Fruit fly (Drosophila melanogaster): ENCODE data around the gene CG10163.

Gene CG10163

dm6 chr3L:6275487-6275886 is 16.9 kb upstream of the CG10163 start, which contains the start of gene CG43168:
Gene CG43168, plus strand, starts transcription at chr3L:6275787.
- TF ChIP-seq CG7839 (tag; optimal IDR thresholded peaks at IDR 0.05) = no peak
- TF ChIP-seq CG30020 (tag; optimal IDR thresholded peaks at IDR 0.05) = no peak
- TF ChIP-seq grn (GFP tag; optimal IDR thresholded peaks at IDR 0.05) = no peak
- no peak for TF ChIP-seq Doc2 (GFP tag; IDR thresholded peaks at IDR 0.05)

dm6 chr3L:6274929-6275328 is 16.4 kb upstream of the CG10163 start:
- TF ChIP-seq Drgx (GFP tag; IDR thresholded peaks at IDR 0.05) (peak; percentile 81), CG2678 (tag; optimal IDR thresholded peaks at IDR 0.05) (no peak), crol (GFP tag; IDR thresholded peaks at IDR 0.05) (0 out of 2 replicates have a peak, but pooled peaks have one; percentile 26), vnd (GFP tag; IDR thresholded peaks at IDR 0.05; ENCODE audit: partially characterized antibody) (0 out of 3 replicates have a peak, but pooled peaks have one; percentile 17)

dm6 chr3L:6270283-6270682 is 11.7 kb upstream of the CG10163 start:
- TF ChIP-seq stc (GFP tag; IDR thresholded peaks at IDR 0.05) (no peak), gt (GFP tag; IDR thresholded peaks at IDR 0.05) (no peak), ase (GFP tag; IDR thresholded peaks at IDR 0.05) (no peak), Dref (GFP tag; IDR thresholded peaks at IDR 0.05) (no peak), E2f2 (GFP tag; IDR thresholded peaks at IDR 0.05) (no peak), rib (GFP tag; IDR thresholded peaks at IDR 0.05) (no peak), cato (GFP tag; optimal IDR thresholded peaks at IDR 0.05; ENCODE audit: borderline replicate concordance) (no peak), CG6813 (GFP tag; optimal IDR thresholded peaks at IDR 0.05) (no peak), fd102C (GFP tag; optimal IDR thresholded peaks at IDR 0.05) (no peak), ssp (GFP tag; IDR thresholded peaks at IDR 0.05) (no peak), Xrp1 (GFP tag; IDR thresholded peaks at IDR 0.05) (peak; percentile 34; the same call in 1 of the 2 replicates), CG1529 (GFP tag; optimal IDR thresholded peaks at IDR 0.05) (no peak), dm (GFP tag; optimal IDR thresholded peaks at IDR 0.05) (no peak), CG2116 (GFP tag; optimal IDR thresholded peaks at IDR 0.05) (no peak), Dll (GFP tag; IDR thresholded peaks at IDR 0.05; ENCODE audit: partially characterized antibody) (no peak), tap (tag; optimal IDR thresholded peaks at IDR 0.05) (no peak), Hey (tag; optimal IDR thresholded peaks at IDR 0.05) (no peak), zfh2 (GFP tag; optimal IDR thresholded peaks at IDR 0.05) (no peak), CG30431 (GFP tag; optimal IDR thresholded peaks at IDR 0.05) (no peak), yki (optimal IDR thresholded peaks at IDR 0.05) (no peak), fd96Cb (tag; optimal IDR thresholded peaks at IDR 0.05) (peak; percentile 1), CG14860 (GFP tag; IDR thresholded peaks at IDR 0.05; ENCODE audit: partially characterized antibody) (no peak), gem (tag; optimal IDR thresholded peaks at IDR 0.05) (peak; percentile 26), CG2199 (GFP tag; IDR thresholded peaks at IDR 0.05) (no peak), ato (GFP tag; IDR thresholded peaks at IDR 0.05; ENCODE audit: partially characterized antibody) (no peak), Mes4 (GFP tag; optimal IDR thresholded peaks at IDR 0.05) (no peak), kay (GFP tag; optimal IDR thresholded peaks at IDR 0.05) (no peak), Abd-B (GFP tag; optimal IDR thresholded peaks at IDR 0.05) (no peak), CG31365 (tag; optimal IDR thresholded peaks at IDR 0.05) (no peak), CG6791 (GFP tag; IDR thresholded peaks at IDR 0.05; ENCODE audit: partially characterized antibody) (no peak), ewg (GFP tag; optimal IDR thresholded peaks at IDR 0.05) (no peak), E2f1 (GFP tag; IDR thresholded peaks at IDR 0.05) (no peak), sens (GFP tag) (peak; percentile 4), CG31441 (GFP tag; IDR thresholded peaks at IDR 0.05) (0 out of 2 replicates have a peak, but pooled peaks have one; percentile 23), lmd (GFP tag; IDR thresholded peaks at IDR 0.05) (no peak), CG17186 (GFP tag; optimal IDR thresholded peaks at IDR 0.05) (no peak), CG43689 (GFP tag; IDR thresholded peaks at IDR 0.05) (no peak), NfI (GFP tag; optimal IDR thresholded peaks at IDR 0.05) (no peak), aop (GFP tag; IDR thresholded peaks at IDR 0.05) (no peak), CG1024 (GFP tag; IDR thresholded peaks at IDR 0.05) (no peak), kah (GFP tag; optimal IDR thresholded peaks at IDR 0.05) (no peak)
